Fruit fly (Drosophila melanogaster) Kc167 (cell line): ENCODE data around the gene CG15356.

ENCODE experiments used
- Sin3A ChIP-seq: fragments of >200 bp; optimal IDR thresholded peaks from 2 replicates; lab custom pipeline; 2018; ENCODE audit warnings: missing external identifiers
- h ChIP-seq: fragments of >200 bp; optimal IDR thresholded peaks from 3 replicates; lab custom pipeline; 2018; ENCODE audit warnings: missing external identifiers
- insv ChIP-seq: fragments of >200 bp; optimal IDR thresholded peaks from 3 replicates; lab custom pipeline; 2018; ENCODE audit warnings: missing external identifiers
- psq ChIP-seq: fragments of >200 bp; optimal IDR thresholded peaks from 2 replicates; lab custom pipeline; 2017; ENCODE audit warnings: missing external identifiers
- ttk ChIP-seq: sonication (Bioruptor generic); optimal IDR thresholded peaks from 2 replicates; lab custom pipeline; 2017; ENCODE audit warnings: missing external identifiers

DNA sequence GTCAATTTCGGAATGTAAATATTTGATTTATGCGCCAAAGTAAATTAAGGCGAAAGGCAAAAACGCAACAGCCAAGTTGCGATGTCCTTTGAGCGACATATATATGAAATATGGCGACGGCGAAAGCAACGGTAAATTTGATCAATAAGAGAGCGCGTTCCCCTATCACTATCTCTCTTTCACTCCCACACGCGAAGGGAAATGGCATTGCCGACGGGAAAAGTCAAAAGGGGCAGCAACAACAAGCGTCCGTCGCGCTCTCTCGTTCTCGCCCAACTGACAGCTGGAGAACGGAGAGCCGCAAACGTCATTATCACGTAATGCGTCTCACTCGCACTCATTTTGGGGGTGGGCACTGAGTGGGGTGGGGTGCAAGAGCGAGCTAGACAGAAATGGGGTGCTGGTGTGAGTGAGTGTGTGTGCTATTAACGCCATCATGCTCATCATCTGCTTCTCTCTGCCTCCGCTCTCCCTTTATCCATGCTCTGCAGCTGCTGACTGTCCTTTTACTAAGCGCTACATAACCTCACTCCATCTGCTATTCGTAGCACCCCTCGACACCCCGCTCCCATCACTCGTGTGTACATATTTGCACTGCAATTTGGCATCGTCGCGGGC is 10.1 kb downstream of the CG15356 start, which contains the start of gene erm:
- TF ChIP-seq ttk (lab: Kevin White, UChicago) (no peak), h (no peak), insv (lab: Kevin White, UChicago) (no peak), Sin3A (lab: Kevin White, UChicago) (no peak), psq (lab: Kevin White, UChicago) (no peak)
